Worm (Caenorhabditis elegans) whole organism, early embryonic: ENCODE data around the gene M163.1.

ENCODE experiments used
- B0310.2 ChIP-seq: sonication (generic microtip); optimal IDR thresholded peaks from 2 replicates; lab custom pipeline; 2016; ENCODE audit warnings: mild to moderate bottlenecking, missing genetic modification characterization, missing compliant biosample characterization
- F13C5.2 ChIP-seq: sonication (generic microtip); optimal IDR thresholded peaks from 2 replicates; lab custom pipeline; 2017; ENCODE audit warnings: mild to moderate bottlenecking, missing genetic modification characterization, inconsistent platforms, missing compliant biosample characterization
- ama-1 ChIP-seq: fragments of 150-350 bp; optimal IDR thresholded peaks from 2 replicates; lab custom pipeline; 2014
- ceh-13 ChIP-seq: fragments of 200-800 bp; sonication (Bioruptor generic); optimal IDR thresholded peaks from 2 replicates; lab custom pipeline; 2018; ENCODE audit warnings: mild to moderate bottlenecking, missing genetic modification characterization, missing compliant biosample characterization
- flt-1 ChIP-seq: fragments of 200-800 bp; sonication (Bioruptor generic); IDR thresholded peaks from 2 replicates; pipeline ENCODE4 v1.3.6; 2022; ENCODE audit warnings: missing genetic modification characterization, missing compliant biosample characterization
- hmbx-1 ChIP-seq: sonication (generic microtip); optimal IDR thresholded peaks from 2 replicates; lab custom pipeline; 2016; ENCODE audit warnings: mild to moderate bottlenecking, missing genetic modification characterization, missing compliant biosample characterization
- hmg-4 ChIP-seq: fragments of 200-800 bp; sonication (Bioruptor generic); optimal IDR thresholded peaks from 2 replicates; lab custom pipeline; 2018; ENCODE audit warnings: mild to moderate bottlenecking, missing genetic modification characterization, missing compliant biosample characterization
- hnd-1 ChIP-seq: sonication (generic microtip); optimal IDR thresholded peaks from 2 replicates; lab custom pipeline; 2016; ENCODE audit warnings: missing genetic modification characterization, missing compliant biosample characterization
- scrt-1 ChIP-seq: fragments of 200-800 bp; sonication (Bioruptor generic); IDR thresholded peaks from 2 replicates; pipeline ENCODE4 v1.3.6; 2022; ENCODE audit warnings: missing genetic modification characterization, missing compliant biosample characterization
- sea-1 ChIP-seq: fragments of 200-800 bp; sonication (Bioruptor generic); conservative IDR thresholded peaks from 2 replicates; pipeline ENCODE4 v1.3.6; 2022; ENCODE audit warnings: missing genetic modification characterization, missing compliant biosample characterization
- tbx-37 ChIP-seq: fragments of 200-800 bp; sonication (Bioruptor generic); conservative IDR thresholded peaks from 2 replicates; pipeline ENCODE4 v1.3.6; 2022; ENCODE audit warnings: missing genetic modification reagents, missing genetic modification characterization, missing compliant biosample characterization

ce11 chrX:14470687-14471086 is 32.9 kb downstream of the M163.1 start, which contains the start of gene M163.10:
- TF ChIP-seq ama-1 (lab: Kevin White, UChicago), result no peak
- no peak for TF ChIP-seq sea-1
- no peak for TF ChIP-seq flt-1 (GFP tag; lab: Robert Waterston, UW)
- TF ChIP-seq tbx-37 (GFP tag; lab: Robert Waterston, UW), result no peak
- no peak for TF ChIP-seq hnd-1 (tag; lab: Kevin White, UChicago)
- TF ChIP-seq ceh-13 (GFP tag; lab: Kevin White, UChicago), result no peak
- TF ChIP-seq hmg-4 (GFP tag; lab: Kevin White, UChicago), result no peak
- TF ChIP-seq hmbx-1 (tag; lab: Kevin White, UChicago), result no peak
- no peak for TF ChIP-seq B0310.2 (tag; lab: Kevin White, UChicago)
- no peak for TF ChIP-seq F13C5.2
- no peak for TF ChIP-seq scrt-1 (GFP tag; lab: Robert Waterston, UW)
